Worm (Caenorhabditis elegans) whole organism, mixed stage, embryonic: Measurements from ENCODE around the gene K09F5.4.

Experiments
- ceh-39 ChIP-seq: fragments of 150-350 bp; optimal IDR thresholded peaks from 2 replicates; lab custom pipeline; 2014; ENCODE audit warnings: missing biosample characterization, missing genetic modification characterization
- ces-1 ChIP-seq: fragments of 150-350 bp; optimal IDR thresholded peaks from 2 replicates; lab custom pipeline; 2014; ENCODE audit warnings: missing biosample characterization, missing genetic modification reagents, missing genetic modification characterization
- elt-3 ChIP-seq: fragments of 150-350 bp; optimal IDR thresholded peaks from 2 replicates; lab custom pipeline; 2014; ENCODE audit warnings: missing biosample characterization, missing genetic modification characterization
- hlh-1 ChIP-seq: fragments of 150-350 bp; optimal IDR thresholded peaks from 2 replicates; lab custom pipeline; 2014; ENCODE audit warnings: missing biosample characterization, missing genetic modification reagents, missing genetic modification characterization
- lin-13 ChIP-seq: fragments of 150-350 bp; optimal IDR thresholded peaks from 2 replicates; lab custom pipeline; 2014; ENCODE audit warnings: missing biosample characterization, missing genetic modification characterization
- mab-5 ChIP-seq: fragments of 150-350 bp; optimal IDR thresholded peaks from 2 replicates; lab custom pipeline; 2014; ENCODE audit warnings: missing biosample characterization, missing genetic modification characterization
- nhr-12 ChIP-seq: fragments of 150-350 bp; optimal IDR thresholded peaks from 2 replicates; lab custom pipeline; 2014; ENCODE audit warnings: missing biosample characterization, missing genetic modification characterization
- nhr-76 ChIP-seq: sonication (generic microtip); optimal IDR thresholded peaks from 2 replicates; lab custom pipeline; 2017; ENCODE audit warnings: missing biosample characterization, missing genetic modification characterization
- sem-2 ChIP-seq: fragments of 200-800 bp; sonication (Bioruptor generic); optimal IDR thresholded peaks from 2 replicates; lab custom pipeline; 2018; ENCODE audit warnings: mild to moderate bottlenecking, missing genetic modification characterization, missing compliant biosample characterization
- snpc-4 ChIP-seq: fragments of 150-350 bp; optimal IDR thresholded peaks from 2 replicates; lab custom pipeline; 2014; ENCODE audit warnings: missing biosample characterization, missing genetic modification characterization
- unc-62 ChIP-seq: fragments of 150-350 bp; optimal IDR thresholded peaks from 2 replicates; lab custom pipeline; 2014; ENCODE audit warnings: missing biosample characterization, missing genetic modification reagents, missing genetic modification characterization
- zip-8 ChIP-seq: fragments of 150-350 bp; optimal IDR thresholded peaks from 2 replicates; lab custom pipeline; 2014; ENCODE audit warnings: missing biosample characterization, missing genetic modification characterization
- ztf-11 ChIP-seq: fragments of 150-350 bp; optimal IDR thresholded peaks from 2 replicates; lab custom pipeline; 2014; ENCODE audit warnings: missing biosample characterization, missing genetic modification characterization

DNA sequence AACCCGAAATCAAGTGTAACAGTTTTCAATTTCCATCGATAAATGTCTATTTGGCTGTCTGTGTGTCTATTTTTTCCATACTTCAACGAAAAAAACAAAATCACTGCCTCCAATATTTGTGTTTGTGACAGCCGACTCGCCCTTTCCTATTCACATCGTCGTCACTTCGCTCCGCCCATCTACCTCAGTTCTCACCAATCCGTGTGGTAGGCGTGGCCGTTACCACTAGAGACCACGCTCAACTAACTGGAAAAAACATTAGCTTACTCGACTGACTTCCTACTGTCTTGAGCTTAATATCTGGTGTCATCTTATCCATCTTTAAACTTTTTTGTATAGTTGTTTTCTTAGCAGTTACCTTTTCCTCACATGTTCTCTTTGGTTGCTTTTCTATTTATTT, 34.8 kb upstream of the K09F5.4 start:
- TF ChIP-seq nhr-12 (tag; lab: Kevin White, UChicago) = no peak
- no peak for TF ChIP-seq ztf-11
- TF ChIP-seq sem-2 (GFP tag; lab: Kevin White, UChicago) = no peak
- TF ChIP-seq elt-3 = no peak
- no peak for TF ChIP-seq nhr-76 (tag; lab: Kevin White, UChicago)
- TF ChIP-seq mab-5 (tag; lab: Kevin White, UChicago) = no peak
- TF ChIP-seq ces-1 (GFP tag; lab: Kevin White, UChicago) = no peak
- no peak for TF ChIP-seq unc-62
- no peak for TF ChIP-seq snpc-4 (tag; lab: Kevin White, UChicago)
- no peak for TF ChIP-seq zip-8
- TF ChIP-seq lin-13 (tag; lab: Kevin White, UChicago) = no peak
- TF ChIP-seq hlh-1 (tag; lab: Kevin White, UChicago) = no peak
- no peak for TF ChIP-seq ceh-39 (tag; lab: Kevin White, UChicago)
